Worm (Caenorhabditis elegans) whole organism, L4/young adult: ENCODE data around the gene H17B01.2.

Source experiments
- W03F9.2 ChIP-seq: fragments of 150-350 bp; optimal IDR thresholded peaks from 2 replicates; lab custom pipeline; 2014; ENCODE audit warnings: missing biosample characterization, missing genetic modification characterization
- dao-5 ChIP-seq: sonication (generic microtip); optimal IDR thresholded peaks from 2 replicates; lab custom pipeline; 2016; ENCODE audit warnings: missing genotype, missing genetic modification characterization, moderate library complexity, missing compliant biosample characterization
- him-1 ChIP-seq: sonication (generic microtip); optimal IDR thresholded peaks from 2 replicates; lab custom pipeline; 2016; ENCODE audit warnings: missing genotype, missing genetic modification reagents, missing genetic modification characterization, missing compliant biosample characterization

DNA sequence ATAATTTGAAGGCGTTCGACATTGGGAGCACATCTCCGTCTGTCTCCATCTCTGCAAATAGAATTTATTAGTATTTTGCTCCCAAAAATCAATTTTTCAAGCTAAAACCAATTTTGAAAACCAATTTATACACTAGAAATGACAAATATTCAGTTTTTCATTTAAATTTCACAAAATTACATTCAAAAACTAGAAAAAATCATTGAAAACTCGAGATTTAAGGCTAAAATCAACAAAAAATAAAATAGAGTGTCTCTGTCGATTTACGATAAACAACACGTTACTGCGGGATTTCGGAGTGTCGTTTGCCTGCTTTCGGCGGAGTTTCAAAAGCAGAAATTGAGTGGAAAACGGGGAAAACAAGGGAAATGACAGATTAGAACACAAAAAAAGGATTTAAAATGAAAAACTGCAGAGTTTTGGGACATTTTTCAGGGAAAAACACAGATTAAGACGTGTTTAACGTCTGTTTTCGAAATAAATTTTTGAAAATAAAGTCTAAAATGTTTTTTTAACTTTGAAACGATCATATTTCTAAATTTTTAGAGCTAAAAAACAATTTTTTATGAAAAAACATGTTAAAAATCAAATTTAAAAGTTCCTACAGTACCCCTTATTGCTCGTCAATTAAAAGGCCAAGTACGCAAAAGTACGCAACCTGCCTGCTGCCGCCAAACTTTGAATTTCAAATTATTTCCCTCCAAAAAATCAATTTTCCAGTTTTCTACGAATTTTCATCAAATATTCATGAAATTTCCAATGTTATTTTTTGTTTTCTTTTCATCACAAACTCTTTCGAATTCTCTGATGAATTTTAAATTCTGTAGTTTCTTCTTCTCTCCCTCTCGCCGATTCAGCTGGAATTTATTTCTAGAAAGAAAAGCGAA is 32.7 kb upstream of the H17B01.2 start, which contains the start of gene nol-6:
- TF ChIP-seq W03F9.2 (tag; lab: Kevin White, UChicago) (no peak), him-1 (tag; lab: Kevin White, UChicago) (no peak), dao-5 (tag; lab: Kevin White, UChicago) (no peak)
